Fruit fly (Drosophila melanogaster) whole organism, embryonic: ENCODE results near the gene nbs.
A peak's percentile ranks its signal among the peaks of the same experiment; 100 is the strongest.

Source experiments
- Adf1 ChIP-seq: fragments of 200-800 bp; sonication (Bioruptor generic); IDR thresholded peaks from 2 replicates; pipeline ENCODE4 v1.3.6; 2022; ENCODE audit warnings: missing biosample characterization, missing genetic modification characterization
- Aef1 ChIP-seq: fragments of 200-800 bp; sonication (Bioruptor generic); IDR thresholded peaks from 3 replicates; pipeline ENCODE4 v1.3.6; 2022; ENCODE audit warnings: missing biosample characterization, missing genetic modification characterization
- Awh ChIP-seq: fragments of 200-800 bp; sonication (Bioruptor generic); IDR thresholded peaks from 2 replicates; pipeline ENCODE4, ENCODE4 v1.3.6; 2022; ENCODE audit warnings: missing biosample characterization, missing genetic modification characterization
- Bgb ChIP-seq: fragments of 200-800 bp; sonication (Bioruptor generic); IDR thresholded peaks from 2 replicates; pipeline ENCODE4 v1.3.6; 2022; ENCODE audit warnings: missing biosample characterization, missing genetic modification characterization; ENCODE audit not compliant: partially characterized antibody
- Blimp-1 ChIP-seq: fragments of 200-800 bp; sonication (Bioruptor generic); optimal IDR thresholded peaks from 3 replicates; lab custom pipeline; 2018; ENCODE audit warnings: missing biosample characterization, missing genetic modification characterization, mild to moderate bottlenecking, moderate library complexity, missing genetic modification reagents
- Bteb2 ChIP-seq: fragments of 200-800 bp; sonication (Bioruptor generic); optimal IDR thresholded peaks from 2 replicates; lab custom pipeline; 2016; ENCODE audit warnings: missing biosample characterization, missing genetic modification characterization
- CG12219 ChIP-seq: fragments of 200-800 bp; sonication (Bioruptor generic); optimal IDR thresholded peaks from 3 replicates; lab custom pipeline; 2018; ENCODE audit warnings: missing biosample characterization, mild to moderate bottlenecking, missing genetic modification characterization
- CG12299 ChIP-seq: fragments of 200-800 bp; sonication (Bioruptor generic); optimal IDR thresholded peaks from 2 replicates; lab custom pipeline; 2018; ENCODE audit warnings: missing biosample characterization, mild to moderate bottlenecking, missing genetic modification characterization
- CG13287 ChIP-seq: fragments of 200-800 bp; sonication (Bioruptor generic); IDR thresholded peaks from 2 replicates; pipeline ENCODE4 v1.3.6; 2022; ENCODE audit warnings: missing biosample characterization, missing genetic modification characterization; ENCODE audit not compliant: partially characterized antibody
- CG17568 ChIP-seq: fragments of 200-800 bp; sonication (Bioruptor generic); optimal IDR thresholded peaks from 2 replicates; lab custom pipeline; 2018; ENCODE audit warnings: missing biosample characterization, mild to moderate bottlenecking, missing genetic modification characterization, moderate library complexity
- CG32772 ChIP-seq: fragments of 200-800 bp; sonication (Bioruptor generic); IDR thresholded peaks from 2 replicates; pipeline ENCODE4 v1.3.6; 2022; ENCODE audit warnings: missing biosample characterization, missing genetic modification characterization
- CG3281 ChIP-seq: fragments of 200-800 bp; sonication (Bioruptor generic); optimal IDR thresholded peaks from 3 replicates; lab custom pipeline; 2017; ENCODE audit warnings: missing biosample characterization, mild to moderate bottlenecking, missing genetic modification characterization
- CG34376 ChIP-seq: fragments of 200-800 bp; sonication (Bioruptor generic); optimal IDR thresholded peaks from 2 replicates; lab custom pipeline; 2018; ENCODE audit warnings: missing biosample characterization, mild to moderate bottlenecking, missing genetic modification characterization
- CG6175 ChIP-seq: fragments of 200-800 bp; sonication (Bioruptor generic); IDR thresholded peaks from 3 replicates; pipeline ENCODE4 v1.3.6; 2022; ENCODE audit warnings: missing biosample characterization, missing genetic modification characterization
- CG7987 ChIP-seq: fragments of 200-800 bp; sonication (Bioruptor generic); optimal IDR thresholded peaks from 2 replicates; lab custom pipeline; 2018; ENCODE audit warnings: missing biosample characterization, mild to moderate bottlenecking, missing genetic modification characterization, moderate library complexity
- CG9437 ChIP-seq: fragments of 200-800 bp; sonication (Bioruptor generic); optimal IDR thresholded peaks from 2 replicates; lab custom pipeline; 2018; ENCODE audit warnings: missing biosample characterization, mild to moderate bottlenecking, missing genetic modification characterization
- CrebB ChIP-seq: fragments of 200-800 bp; sonication (Bioruptor generic); optimal IDR thresholded peaks from 3 replicates; lab custom pipeline; 2018; ENCODE audit warnings: missing biosample characterization, mild to moderate bottlenecking, missing genetic modification characterization
- Dll ChIP-seq: fragments of 200-800 bp; sonication (Bioruptor generic); IDR thresholded peaks from 4 replicates; pipeline ENCODE4 v1.3.6; 2022; ENCODE audit warnings: missing biosample characterization, missing genetic modification characterization; ENCODE audit not compliant: partially characterized antibody
- Dref ChIP-seq: fragments of 200-800 bp; sonication (Bioruptor generic); IDR thresholded peaks from 2 replicates; pipeline ENCODE4 v1.3.6; 2022; ENCODE audit warnings: missing biosample characterization, missing genetic modification characterization
- HHEX ChIP-seq: fragments of 200-800 bp; sonication (Bioruptor generic); optimal IDR thresholded peaks from 3 replicates; lab custom pipeline; 2017; ENCODE audit warnings: missing biosample characterization, mild to moderate bottlenecking, missing genetic modification characterization, missing genetic modification reagents
- HLH3B ChIP-seq: fragments of 200-800 bp; sonication (Bioruptor generic); IDR thresholded peaks from 2 replicates; pipeline ENCODE4 v1.3.6; 2022; ENCODE audit warnings: missing biosample characterization, missing genetic modification characterization
- HLHmδ ChIP-seq: fragments of 200-800 bp; sonication (Bioruptor generic); optimal IDR thresholded peaks from 2 replicates; lab custom pipeline; 2018; ENCODE audit warnings: missing biosample characterization, mild to moderate bottlenecking, missing genetic modification characterization, moderate library complexity
- Hr78 ChIP-seq, 2 experiments: fragments of 200-800 bp in 1 of 2; fragments of >200 bp in 1 of 2; sonication (Bioruptor generic) in 1 of 2; optimal IDR thresholded peaks; 2 replicates each; lab custom pipeline; 2017 to 2019; ENCODE audit warnings: missing biosample characterization in 2 of 2, missing genetic modification characterization in 2 of 2, mild to moderate bottlenecking in 1 of 2, moderate library complexity in 1 of 2
- Pdp1 ChIP-seq, 2 experiments: fragments of 200-800 bp; sonication (Bioruptor generic); optimal IDR thresholded peaks; 3 replicates each; lab custom pipeline; 2016; ENCODE audit warnings: missing biosample characterization in 2 of 2, missing genetic modification characterization in 2 of 2, mild to moderate bottlenecking in 1 of 2, moderate library complexity in 1 of 2
- Sox102F ChIP-seq: fragments of 200-800 bp; sonication (Bioruptor generic); optimal IDR thresholded peaks from 2 replicates; lab custom pipeline; 2018; ENCODE audit warnings: missing biosample characterization, mild to moderate bottlenecking, missing genetic modification characterization, moderate library complexity
- Stat92E ChIP-seq, 3 experiments: fragments of >200 bp in 2 of 3; fragments of 200-800 bp in 1 of 3; sonication (Bioruptor generic) in 1 of 3; optimal IDR thresholded peaks; 2 replicates each; lab custom pipeline; 2017 to 2019; ENCODE audit warnings: missing biosample characterization in 3 of 3, missing genetic modification characterization in 3 of 3, mild to moderate bottlenecking in 1 of 3, moderate library complexity in 1 of 3
- Xrp1 ChIP-seq: fragments of 200-800 bp; sonication (Bioruptor generic); IDR thresholded peaks from 2 replicates; pipeline ENCODE4 v1.3.6; 2022; ENCODE audit warnings: missing biosample characterization, missing genetic modification characterization
- abd-A ChIP-seq: fragments of 200-800 bp; sonication (Bioruptor generic); optimal IDR thresholded peaks from 3 replicates; lab custom pipeline; 2019; ENCODE audit warnings: missing biosample characterization, mild to moderate bottlenecking, missing genetic modification characterization, moderate library complexity
- bcd ChIP-seq: fragments of 200-800 bp; sonication (Bioruptor generic); optimal IDR thresholded peaks from 2 replicates; lab custom pipeline; 2017; ENCODE audit warnings: missing biosample characterization, mild to moderate bottlenecking, missing genetic modification characterization
- chinmo ChIP-seq: fragments of 200-800 bp; sonication (Bioruptor generic); IDR thresholded peaks from 4 replicates; pipeline ENCODE4 v1.3.6; 2022; ENCODE audit warnings: missing biosample characterization, missing genetic modification characterization; ENCODE audit not compliant: partially characterized antibody
- eve ChIP-seq, 2 experiments: fragments of >200 bp; optimal IDR thresholded peaks; 2 replicates each; lab custom pipeline; 2017; ENCODE audit warnings: missing biosample characterization in 2 of 2, missing genetic modification characterization in 2 of 2
- exex ChIP-seq: fragments of 200-800 bp; sonication (Bioruptor generic); optimal IDR thresholded peaks from 4 replicates; lab custom pipeline; 2018; ENCODE audit warnings: missing biosample characterization, mild to moderate bottlenecking, missing genetic modification characterization, moderate library complexity
- grn ChIP-seq: fragments of 200-800 bp; sonication (Bioruptor generic); optimal IDR thresholded peaks from 3 replicates; lab custom pipeline; 2017; ENCODE audit warnings: missing biosample characterization, missing genetic modification characterization
- kah ChIP-seq: fragments of 200-800 bp; sonication (Bioruptor generic); optimal IDR thresholded peaks from 2 replicates; lab custom pipeline; 2018; ENCODE audit warnings: missing biosample characterization, mild to moderate bottlenecking, missing genetic modification characterization
- kni ChIP-seq: fragments of 200-800 bp; sonication (Bioruptor generic); optimal IDR thresholded peaks from 3 replicates; lab custom pipeline; 2017; ENCODE audit warnings: mild to moderate bottlenecking, missing biosample characterization, missing genetic modification reagents, missing genetic modification characterization
- lola ChIP-seq, 3 experiments: fragments of >200 bp in 2 of 3; fragments of 200-800 bp in 1 of 3; sonication (Bioruptor generic) in 1 of 3; optimal IDR thresholded peaks; 2 replicates each; lab custom pipeline; 2017 to 2019; ENCODE audit warnings: missing biosample characterization in 3 of 3, missing genetic modification characterization in 3 of 3, mild to moderate bottlenecking in 1 of 3, moderate library complexity in 1 of 3
- lov ChIP-seq, 2 experiments: fragments of 200-800 bp in 1 of 2; fragments of >200 bp in 1 of 2; sonication (Bioruptor generic) in 1 of 2; IDR thresholded peaks in 1 of 2; optimal IDR thresholded peaks in 1 of 2; 2 replicates in 1 of 2; 3 replicates in 1 of 2; pipeline versions ENCODE4 v1.3.6 to Lab custom; 2017 to 2022; ENCODE audit warnings: missing biosample characterization in 1 of 2, missing genetic modification characterization in 1 of 2
- mirr ChIP-seq: fragments of 200-800 bp; sonication (Bioruptor generic); optimal IDR thresholded peaks from 3 replicates; lab custom pipeline; 2018; ENCODE audit warnings: missing biosample characterization, mild to moderate bottlenecking, missing genetic modification characterization
- nom ChIP-seq: fragments of 200-800 bp; sonication (Bioruptor generic); optimal IDR thresholded peaks from 2 replicates; lab custom pipeline; 2017; ENCODE audit warnings: missing biosample characterization, missing genetic modification characterization, mild to moderate bottlenecking, moderate library complexity, missing genetic modification reagents
- salm ChIP-seq: fragments of 200-800 bp; sonication (Bioruptor generic); optimal IDR thresholded peaks from 2 replicates; lab custom pipeline; 2018; ENCODE audit warnings: missing biosample characterization, mild to moderate bottlenecking, missing genetic modification characterization
- sna ChIP-seq: fragments of 200-800 bp; sonication (Bioruptor generic); IDR thresholded peaks from 2 replicates; pipeline ENCODE4 v1.3.6; 2022; ENCODE audit warnings: missing biosample characterization, missing genetic modification characterization; ENCODE audit not compliant: partially characterized antibody
- sr ChIP-seq: fragments of 200-800 bp; sonication (Bioruptor generic); IDR thresholded peaks from 3 replicates; pipeline ENCODE4 v1.3.6; 2022; ENCODE audit warnings: missing biosample characterization, missing genetic modification characterization
- sug ChIP-seq: fragments of 200-800 bp; optimal IDR thresholded peaks from 2 replicates; lab custom pipeline; 2019; ENCODE audit warnings: missing biosample characterization, mild to moderate bottlenecking, missing genetic modification characterization, moderate library complexity
- wek ChIP-seq: fragments of 200-800 bp; sonication (Bioruptor generic); optimal IDR thresholded peaks from 3 replicates; lab custom pipeline; 2018; ENCODE audit warnings: missing biosample characterization, mild to moderate bottlenecking, missing genetic modification characterization, moderate library complexity
- yki ChIP-seq: fragments of >200 bp; optimal IDR thresholded peaks from 3 replicates; lab custom pipeline; 2018
- z ChIP-seq: fragments of 200-800 bp; sonication (Bioruptor generic); IDR thresholded peaks from 3 replicates; pipeline ENCODE4 v1.3.6; 2022; ENCODE audit warnings: missing biosample characterization, missing genetic modification characterization

nbs gene

dm6 chr3L:9692234-9692891 lies 30.6 kb downstream of the nbs start:
- TF ChIP-seq HLH3B (GFP tag; lab: Robert Waterston, UW) (no peak), Xrp1 (peak; percentile 7; the same call in 1 of the 2 replicates), CG9437 (GFP tag; lab: Kevin White, UChicago) (no peak), CG13287 (GFP tag; lab: Robert Waterston, UW) (peak; percentile 43; the same call in 1 of the 2 replicates), sna (GFP tag; lab: Robert Waterston, UW) (peak; percentile 77), CG7987 (GFP tag; lab: Kevin White, UChicago) (peak; percentile 0), lov (optimal IDR thresholded peaks at IDR 0.05; lab: Kevin White, UChicago) (no peak), lov (GFP tag; IDR thresholded peaks at IDR 0.05; lab: Robert Waterston, UW) (0 out of 3 replicates have a peak, but pooled peaks have one; percentile 24), chinmo (GFP tag; lab: Robert Waterston, UW) (peak; percentile 99; the same call in 3 of the 4 replicates), Sox102F (GFP tag; lab: Kevin White, UChicago) (no peak), lola (GFP tag; optimal IDR thresholded peaks at IDR 0.05; lab: Kevin White, UChicago) (no peak), wek (GFP tag; lab: Kevin White, UChicago) (peak; percentile 21), CG32772 (GFP tag; lab: Robert Waterston, UW) (no peak), nom (peak; percentile 20), CG12219 (peak; percentile 14), HLHmδ (GFP tag; lab: Kevin White, UChicago) (peak; percentile 66), Aef1 (GFP tag; lab: Robert Waterston, UW) (peak; percentile 32; the same call in 2 of the 3 replicates), exex (tag; lab: Kevin White, UChicago) (peak; percentile 58), sug (tag; lab: Kevin White, UChicago) (peak; percentile 99), eve (GFP tag; optimal IDR thresholded peaks at IDR 0.05; lab: Kevin White, UChicago) (peak in 1 of 2 experiments; percentile 83), Pdp1 (GFP tag; optimal IDR thresholded peaks at IDR 0.05; lab: Kevin White, UChicago) (peak in 1 of 2 experiments; percentile 23), Dll (peak; percentile 55; the same call in 2 of the 4 replicates), CG17568 (peak; percentile 45), Stat92E (GFP tag; optimal IDR thresholded peaks at IDR 0.05; lab: Kevin White, UChicago) (no peak), abd-A (tag; lab: Kevin White, UChicago) (peak; percentile 8), yki (lab: Kevin White, UChicago) (peak; percentile 95), Blimp-1 (GFP tag; lab: Kevin White, UChicago) (peak; percentile 70), kah (GFP tag; lab: Kevin White, UChicago) (peak; percentile 99), mirr (peak; percentile 57), Adf1 (GFP tag; lab: Robert Waterston, UW) (peak; percentile 95), HHEX (GFP tag; lab: Kevin White, UChicago) (no peak), CG34376 (GFP tag; lab: Kevin White, UChicago) (peak; percentile 20), z (0 out of 3 replicates have a peak, but pooled peaks have one; percentile 33), bcd (GFP tag; lab: Kevin White, UChicago) (no peak), CG6175 (GFP tag; lab: Robert Waterston, UW) (no peak), grn (GFP tag; lab: Kevin White, UChicago) (peak; percentile 75), CrebB (peak; percentile 14), kni (GFP tag; lab: Kevin White, UChicago) (no peak), CG12299 (tag; lab: Kevin White, UChicago) (peak; percentile 40), CG3281 (GFP tag; lab: Kevin White, UChicago) (no peak), Bgb (GFP tag; lab: Robert Waterston, UW) (peak; percentile 25; the same call in 1 of the 2 replicates), Hr78 (GFP tag; optimal IDR thresholded peaks at IDR 0.05; lab: Kevin White, UChicago) (peak in 1 of 2 experiments; percentile 82), salm (tag; lab: Kevin White, UChicago) (peak; percentile 42), Bteb2 (GFP tag; lab: Kevin White, UChicago) (no peak), Dref (GFP tag; lab: Robert Waterston, UW) (no peak), sr (peak; percentile 96), Awh (peak; percentile 63)
